Worm (Caenorhabditis elegans) whole organism, L1 larva: ENCODE results near the gene slc-36.2.

Source experiments
- C16A3.4 ChIP-seq: fragments of 150-350 bp; optimal IDR thresholded peaks from 2 replicates; lab custom pipeline; 2014; ENCODE audit warnings: missing biosample characterization, missing genetic modification characterization
- aha-1 ChIP-seq: fragments of 150-350 bp; optimal IDR thresholded peaks from 2 replicates; lab custom pipeline; 2014; ENCODE audit warnings: missing biosample characterization, missing genetic modification characterization
- alr-1 ChIP-seq: fragments of 200-800 bp; sonication (Bioruptor generic); optimal IDR thresholded peaks from 2 replicates; lab custom pipeline; 2018; ENCODE audit warnings: borderline replicate concordance, mild to moderate bottlenecking, missing genetic modification characterization, missing compliant biosample characterization
- aly-2 ChIP-seq: fragments of 150-350 bp; optimal IDR thresholded peaks from 2 replicates; lab custom pipeline; 2014; ENCODE audit warnings: missing biosample characterization, missing genetic modification characterization
- blmp-1 ChIP-seq: fragments of 150-350 bp; optimal IDR thresholded peaks from 2 replicates; lab custom pipeline; 2014; ENCODE audit warnings: missing biosample characterization, missing genetic modification characterization
- ceh-8 ChIP-seq: fragments of 200-800 bp; sonication (Bioruptor generic); optimal IDR thresholded peaks from 2 replicates; lab custom pipeline; 2018; ENCODE audit warnings: mild to moderate bottlenecking, missing genetic modification characterization, moderate library complexity, missing compliant biosample characterization
- ceh-82 ChIP-seq, 3 experiments: fragments of 150-350 bp in 1 of 3; sonication (generic microtip) in 2 of 3; optimal IDR thresholded peaks; 2 replicates each; lab custom pipeline; 2014 to 2017; ENCODE audit warnings: missing biosample characterization in 3 of 3, missing genetic modification characterization in 3 of 3
- ceh-88 ChIP-seq: fragments of 200-800 bp; sonication (Bioruptor generic); IDR thresholded peaks from 2 replicates; pipeline ENCODE4 v1.3.6; 2022; ENCODE audit warnings: missing genetic modification characterization, missing compliant biosample characterization
- dsc-1 ChIP-seq: sonication (generic microtip); optimal IDR thresholded peaks from 2 replicates; lab custom pipeline; 2016; ENCODE audit warnings: mild to moderate bottlenecking, missing genetic modification characterization, missing compliant biosample characterization
- efl-1 ChIP-seq, 4 experiments: fragments of 150-350 bp; optimal IDR thresholded peaks in 3 of 4; peaks in 1 of 4; 1 replicate in 1 of 4; 2 replicates in 3 of 4; lab custom pipeline; 2014; ENCODE audit warnings: missing biosample characterization in 2 of 4, missing genetic modification characterization in 2 of 4, missing genetic modification reagents in 2 of 4
- efl-3 ChIP-seq: fragments of 200-800 bp; sonication (Bioruptor generic); optimal IDR thresholded peaks from 2 replicates; lab custom pipeline; 2018; ENCODE audit warnings: mild to moderate bottlenecking, missing genetic modification characterization, missing compliant biosample characterization
- egl-13 ChIP-seq: sonication (generic microtip); optimal IDR thresholded peaks from 2 replicates; lab custom pipeline; 2016; ENCODE audit warnings: missing genotype, missing genetic modification reagents, missing genetic modification characterization, missing compliant biosample characterization
- ets-5 ChIP-seq: fragments of 200-800 bp; sonication (Bioruptor generic); IDR thresholded peaks from 2 replicates; pipeline ENCODE4 v1.3.6; 2022; ENCODE audit warnings: missing genetic modification characterization, missing compliant biosample characterization
- fkh-10 ChIP-seq: sonication (generic microtip); optimal IDR thresholded peaks from 2 replicates; lab custom pipeline; 2017; ENCODE audit warnings: missing biosample characterization, missing genetic modification reagents, missing genetic modification characterization
- grh-1 ChIP-seq: fragments of 200-800 bp; sonication (Bioruptor generic); IDR thresholded peaks from 2 replicates; pipeline ENCODE4 v1.3.6; 2022; ENCODE audit warnings: missing genetic modification reagents, missing genetic modification characterization, missing compliant biosample characterization
- hlh-17 ChIP-seq: fragments of 200-800 bp; sonication (Bioruptor generic); optimal IDR thresholded peaks from 2 replicates; lab custom pipeline; 2018; ENCODE audit warnings: missing genetic modification characterization, mild to moderate bottlenecking, missing compliant biosample characterization, moderate library complexity, borderline replicate concordance
- hpl-2 ChIP-seq: fragments of 150-350 bp; optimal IDR thresholded peaks from 2 replicates; lab custom pipeline; 2014; ENCODE audit warnings: missing biosample characterization, missing genetic modification reagents, missing genetic modification characterization
- isw-1 ChIP-seq: fragments of 200-800 bp; sonication (Bioruptor generic); IDR thresholded peaks from 2 replicates; pipeline ENCODE4 v1.3.6; 2022; ENCODE audit warnings: missing genetic modification characterization, missing compliant biosample characterization
- lin-13 ChIP-seq: fragments of 150-350 bp; optimal IDR thresholded peaks from 2 replicates; lab custom pipeline; 2014; ENCODE audit warnings: missing biosample characterization, missing genetic modification reagents, missing genetic modification characterization
- lin-14 ChIP-seq: fragments of 200-800 bp; sonication (Bioruptor generic); optimal IDR thresholded peaks from 2 replicates; lab custom pipeline; 2018; ENCODE audit warnings: mild to moderate bottlenecking, missing genetic modification characterization, moderate library complexity, missing compliant biosample characterization
- lin-15B ChIP-seq: fragments of 150-350 bp; sonication (generic microtip); optimal IDR thresholded peaks from 3 replicates; lab custom pipeline; 2014; ENCODE audit warnings: missing biosample characterization, missing genetic modification characterization
- lin-35 ChIP-seq, 2 experiments: fragments of 150-350 bp; optimal IDR thresholded peaks; 2 replicates each; lab custom pipeline; 2014; ENCODE audit warnings: missing biosample characterization in 2 of 2, missing genetic modification characterization in 2 of 2, missing genetic modification reagents in 2 of 2
- lin-39 ChIP-seq: fragments of 150-350 bp; optimal IDR thresholded peaks from 2 replicates; lab custom pipeline; 2014; ENCODE audit warnings: missing biosample characterization, missing genetic modification reagents, missing genetic modification characterization
- lir-3 ChIP-seq: sonication (generic microtip); optimal IDR thresholded peaks from 2 replicates; lab custom pipeline; 2016; ENCODE audit warnings: mild to moderate bottlenecking, missing genetic modification characterization, moderate library complexity, missing compliant biosample characterization; ENCODE audit not compliant: poor library complexity
- lsy-2 ChIP-seq, 2 experiments: fragments of 150-350 bp; optimal IDR thresholded peaks; 2 replicates each; lab custom pipeline; 2014; ENCODE audit warnings: missing biosample characterization in 2 of 2, missing genetic modification characterization in 2 of 2
- mdl-1 ChIP-seq, 2 experiments: fragments of 150-350 bp; optimal IDR thresholded peaks; 2 replicates each; lab custom pipeline; 2014 to 2017; ENCODE audit warnings: missing biosample characterization in 2 of 2, missing genetic modification characterization in 2 of 2, inconsistent platforms in 1 of 2
- nhr-28 ChIP-seq: fragments of 150-350 bp; optimal IDR thresholded peaks from 2 replicates; lab custom pipeline; 2014; ENCODE audit warnings: missing biosample characterization, missing genetic modification characterization
- nhr-71 ChIP-seq: sonication (generic microtip); optimal IDR thresholded peaks from 2 replicates; lab custom pipeline; 2016; ENCODE audit warnings: mild to moderate bottlenecking, missing genetic modification characterization, moderate library complexity, missing compliant biosample characterization
- nhr-76 ChIP-seq: sonication (generic microtip); optimal IDR thresholded peaks from 2 replicates; lab custom pipeline; 2017; ENCODE audit warnings: missing biosample characterization, missing genetic modification characterization
- nhr-84 ChIP-seq: sonication (generic microtip); optimal IDR thresholded peaks from 2 replicates; lab custom pipeline; 2017; ENCODE audit warnings: missing biosample characterization, missing genetic modification characterization
- nhr-85 ChIP-seq: sonication (generic microtip); peaks from one replicate; lab custom pipeline; 2016; ENCODE audit warnings: missing genetic modification characterization, inconsistent platforms, missing compliant biosample characterization
- nhr-90 ChIP-seq: sonication (generic microtip); optimal IDR thresholded peaks from 2 replicates; lab custom pipeline; 2016; ENCODE audit warnings: mild to moderate bottlenecking, missing genetic modification characterization, missing compliant biosample characterization; ENCODE audit not compliant: poor library complexity
- pax-3 ChIP-seq: fragments of 200-800 bp; sonication (Bioruptor generic); optimal IDR thresholded peaks from 2 replicates; lab custom pipeline; 2018; ENCODE audit warnings: mild to moderate bottlenecking, missing genetic modification characterization, moderate library complexity, missing compliant biosample characterization
- pqm-1 ChIP-seq: sonication (generic microtip); optimal IDR thresholded peaks from 3 replicates; lab custom pipeline; 2017; ENCODE audit warnings: missing biosample characterization, missing genetic modification characterization
- rnt-1 ChIP-seq: sonication (generic microtip); optimal IDR thresholded peaks from 2 replicates; lab custom pipeline; 2016; ENCODE audit warnings: mild to moderate bottlenecking, missing genetic modification characterization, moderate library complexity, missing compliant biosample characterization
- sup-37 ChIP-seq: fragments of 200-800 bp; sonication (Bioruptor generic); optimal IDR thresholded peaks from 2 replicates; lab custom pipeline; 2018; ENCODE audit warnings: mild to moderate bottlenecking, missing genetic modification characterization, missing compliant biosample characterization
- tbx-2 ChIP-seq: sonication (generic microtip); optimal IDR thresholded peaks from 2 replicates; lab custom pipeline; 2016; ENCODE audit warnings: missing genetic modification characterization, missing compliant biosample characterization
- tlp-1 ChIP-seq: fragments of 150-350 bp; optimal IDR thresholded peaks from 2 replicates; lab custom pipeline; 2014; ENCODE audit warnings: missing biosample characterization, missing genetic modification characterization
- unc-130 ChIP-seq: fragments of 150-350 bp; optimal IDR thresholded peaks from 2 replicates; lab custom pipeline; 2017; ENCODE audit warnings: missing biosample characterization, missing genetic modification characterization, inconsistent platforms
- unc-30 ChIP-seq: sonication (generic microtip); optimal IDR thresholded peaks from 2 replicates; lab custom pipeline; 2017; ENCODE audit warnings: missing biosample characterization, missing genetic modification characterization
- unc-86 ChIP-seq: sonication (generic microtip); optimal IDR thresholded peaks from 2 replicates; lab custom pipeline; 2016; ENCODE audit warnings: missing genetic modification characterization, missing compliant biosample characterization
- vab-15 ChIP-seq: sonication (generic microtip); optimal IDR thresholded peaks from 2 replicates; lab custom pipeline; 2017; ENCODE audit warnings: missing genotype, mild to moderate bottlenecking, missing genetic modification characterization, missing compliant biosample characterization
- xbp-1 ChIP-seq: sonication (generic microtip); optimal IDR thresholded peaks from 2 replicates; lab custom pipeline; 2016; ENCODE audit warnings: missing genetic modification characterization, missing compliant biosample characterization

The slc-36.2 gene

ce11 chrII:484328-484916 lies 38.0 kb upstream of the slc-36.2 start, which contains the start of the genes gldi-1 and prp-21 (continued):
- TF ChIP-seq lsy-2 (tag; optimal IDR thresholded peaks at IDR 0.05; lab: Kevin White, UChicago) (peak; percentile 52 to 65), sup-37 (GFP tag; lab: Kevin White, UChicago) (no peak), aha-1 (tag; lab: Kevin White, UChicago) (no peak), efl-3 (GFP tag; lab: Kevin White, UChicago) (no peak), lin-14 (GFP tag; lab: Kevin White, UChicago) (no peak), lin-39 (tag; lab: Kevin White, UChicago) (no peak), unc-30 (tag; lab: Kevin White, UChicago) (no peak)

DNA sequence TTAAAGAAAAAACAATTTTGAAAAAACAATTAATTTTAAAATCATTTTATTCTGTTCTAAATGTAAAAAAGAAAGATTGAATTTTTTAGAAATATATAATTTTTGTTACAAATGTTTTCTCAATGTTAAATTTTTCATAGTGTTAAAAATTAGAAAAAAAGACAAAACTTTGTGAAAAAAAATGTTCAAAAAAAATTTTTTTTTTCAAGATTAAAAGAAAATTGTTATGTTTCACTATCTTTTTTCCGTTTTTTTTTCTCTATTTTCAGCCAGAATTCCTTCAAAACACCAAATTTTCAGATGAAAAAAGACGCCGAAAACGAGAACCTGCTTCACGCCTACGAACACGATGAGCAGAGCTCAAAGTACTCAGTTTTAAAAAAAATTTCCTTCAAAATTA lies 27.3 kb upstream of the slc-36.2 start, which contains the start of gene sms-5:
Gene sms-5, plus strand, starts transcription at position 301 of the 400 bp plus-strand sequence.
- TF ChIP-seq tlp-1 (no peak), efl-1 (optimal IDR thresholded peaks at IDR 0.05; lab: Kevin White, UChicago) (no peak), efl-1 (GFP tag; optimal IDR thresholded peaks at IDR 0.05 in 1 of 2; lab: Kevin White, UChicago) (no peak), lin-35 (GFP tag; optimal IDR thresholded peaks at IDR 0.05; lab: Kevin White, UChicago) (no peak), C16A3.4 (tag; lab: Kevin White, UChicago) (no peak), vab-15 (tag; lab: Kevin White, UChicago) (no peak), efl-3 (GFP tag; lab: Kevin White, UChicago) (no peak), lsy-2 (tag; optimal IDR thresholded peaks at IDR 0.05; lab: Kevin White, UChicago) (no peak), lin-15B (no peak), unc-30 (tag; lab: Kevin White, UChicago) (no peak), alr-1 (tag; lab: Kevin White, UChicago) (no peak), hlh-17 (GFP tag; lab: Kevin White, UChicago) (no peak), tbx-2 (tag; lab: Kevin White, UChicago) (no peak), nhr-85 (tag; lab: Kevin White, UChicago) (no peak), lin-14 (GFP tag; lab: Kevin White, UChicago) (no peak)

- TF ChIP-seq sup-37 (GFP tag; lab: Kevin White, UChicago): no peak
- no peak for TF ChIP-seq unc-130
- TF ChIP-seq ceh-82 (tag; optimal IDR thresholded peaks at IDR 0.05; lab: Kevin White, UChicago): no peak
- no peak for TF ChIP-seq nhr-84 (tag; lab: Kevin White, UChicago)
- TF ChIP-seq ceh-88 (GFP tag; lab: Robert Waterston, UW): no peak
- no peak for TF ChIP-seq ceh-8
- no peak for TF ChIP-seq pqm-1 (tag; lab: Kevin White, UChicago)
- TF ChIP-seq blmp-1: no peak
- no peak for TF ChIP-seq lir-3 (tag; lab: Kevin White, UChicago)
- TF ChIP-seq xbp-1 (tag; lab: Kevin White, UChicago): no peak
- TF ChIP-seq unc-30 (tag; lab: Kevin White, UChicago): no peak
- no peak for TF ChIP-seq mdl-1 (tag; optimal IDR thresholded peaks at IDR 0.05; lab: Kevin White, UChicago)
- no peak for TF ChIP-seq nhr-90 (tag; lab: Kevin White, UChicago)
- no peak for TF ChIP-seq lin-13 (GFP tag; lab: Kevin White, UChicago)
- TF ChIP-seq ets-5 (GFP tag; lab: Robert Waterston, UW): no peak
- no peak for TF ChIP-seq efl-3 (GFP tag; lab: Kevin White, UChicago)
- TF ChIP-seq, all 84 proteins: peak for 0
Observed at ce11 chrII:502638-503037, 19.8 kb upstream of the slc-36.2 start.

DNA sequence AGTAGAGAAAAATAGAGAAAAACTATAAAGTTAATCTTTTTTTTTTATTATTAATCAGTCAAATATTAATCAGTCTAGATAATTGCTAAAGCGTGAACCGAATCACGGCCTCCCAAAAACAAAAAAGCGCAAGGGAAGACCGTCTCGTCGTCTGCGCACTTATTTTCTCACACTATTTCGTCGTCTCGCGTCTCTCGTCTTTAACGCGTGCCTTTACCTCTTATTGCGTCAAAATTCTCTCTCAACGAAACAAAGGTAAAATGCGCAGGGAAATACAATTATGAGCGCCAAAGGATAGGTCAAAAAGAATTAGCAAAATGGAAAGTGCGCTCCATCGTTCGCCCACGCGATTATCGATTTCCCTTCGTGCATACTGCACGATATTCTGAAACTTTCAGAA lies 16.3 kb upstream of the slc-36.2 start:
- no peak for TF ChIP-seq nhr-28 (tag; lab: Kevin White, UChicago)
- peak; percentile 69 for TF ChIP-seq xbp-1 (tag; lab: Kevin White, UChicago)
- TF ChIP-seq aly-2 (tag; lab: Kevin White, UChicago): no peak
- peak; percentile 73 for TF ChIP-seq grh-1 (GFP tag; lab: Robert Waterston, UW)
- peak; percentile 54 for TF ChIP-seq isw-1
- no peak for TF ChIP-seq nhr-76 (tag; lab: Kevin White, UChicago)
- peak; percentile 18 to 68 (median 53) for TF ChIP-seq ceh-82 (tag; optimal IDR thresholded peaks at IDR 0.05; lab: Kevin White, UChicago)
- peak; percentile 54 for TF ChIP-seq pax-3 (tag; lab: Kevin White, UChicago)
- peak; percentile 64 for TF ChIP-seq unc-86 (tag; lab: Kevin White, UChicago)
- TF ChIP-seq dsc-1 (tag; lab: Kevin White, UChicago): peak; percentile 73
- no peak for TF ChIP-seq efl-3 (GFP tag; lab: Kevin White, UChicago)
- peak; percentile 83 for TF ChIP-seq nhr-71
- TF ChIP-seq unc-130: no peak
- peak; percentile 35 for TF ChIP-seq hpl-2 (GFP tag; lab: Kevin White, UChicago)
- TF ChIP-seq egl-13 (tag; lab: Kevin White, UChicago): peak; percentile 44
- TF ChIP-seq rnt-1 (tag; lab: Kevin White, UChicago): peak; percentile 84
- TF ChIP-seq fkh-10 (GFP tag; lab: Kevin White, UChicago): peak; percentile 6
- TF ChIP-seq nhr-90 (tag; lab: Kevin White, UChicago): peak; percentile 84
- TF ChIP-seq efl-1 (optimal IDR thresholded peaks at IDR 0.05; lab: Kevin White, UChicago): peak; percentile 86 to 91
- peak; percentile 62 to 98 for TF ChIP-seq efl-1 (GFP tag; optimal IDR thresholded peaks at IDR 0.05 in 1 of 2; lab: Kevin White, UChicago)
- TF ChIP-seq sup-37 (GFP tag; lab: Kevin White, UChicago): peak; percentile 47
- TF ChIP-seq unc-30 (tag; lab: Kevin White, UChicago): no peak
- peak; percentile 64 to 84 for TF ChIP-seq lin-35 (GFP tag; optimal IDR thresholded peaks at IDR 0.05; lab: Kevin White, UChicago)
